Worm (Caenorhabditis elegans) whole organism, young adult: ENCODE data around the gene pigk-1.

Experiments
- B0019.2 ChIP-seq: fragments of 200-800 bp; sonication (Bioruptor generic); conservative IDR thresholded peaks from 2 replicates; pipeline ENCODE4 v1.3.6; 2022; ENCODE audit warnings: missing genetic modification reagents, missing genetic modification characterization, missing compliant biosample characterization
- C06A6.2 ChIP-seq: fragments of 200-800 bp; sonication (Bioruptor generic); conservative IDR thresholded peaks from 2 replicates; pipeline ENCODE4 v1.3.6; 2022; ENCODE audit warnings: missing genetic modification characterization, missing compliant biosample characterization
- D2030.7 ChIP-seq: fragments of 200-800 bp; sonication (Bioruptor generic); IDR thresholded peaks from 2 replicates; pipeline ENCODE4 v1.3.6; 2022; ENCODE audit warnings: missing genetic modification reagents, missing genetic modification characterization, missing compliant biosample characterization
- F23B12.7 ChIP-seq: sonication (generic microtip); optimal IDR thresholded peaks from 2 replicates; lab custom pipeline; 2017; ENCODE audit warnings: missing genetic modification characterization, mild to moderate bottlenecking, missing compliant biosample characterization, antibody characterized with exemption, moderate library complexity; ENCODE audit not compliant: insufficient read depth
- F39B2.1 ChIP-seq: fragments of 200-800 bp; sonication (Bioruptor generic); IDR thresholded peaks from 2 replicates; pipeline ENCODE4 v1.3.6; 2022; ENCODE audit warnings: missing genetic modification reagents, missing genetic modification characterization, missing compliant biosample characterization
- F49E8.2 ChIP-seq: sonication (generic microtip); optimal IDR thresholded peaks from 3 replicates; lab custom pipeline; 2017; ENCODE audit warnings: missing genetic modification characterization, mild to moderate bottlenecking, missing compliant biosample characterization, antibody characterized with exemption, moderate library complexity; ENCODE audit not compliant: insufficient read depth
- Y53F4B.3 ChIP-seq: fragments of 200-800 bp; sonication (Bioruptor generic); IDR thresholded peaks from 2 replicates; pipeline ENCODE4 v1.3.6; 2022; ENCODE audit warnings: missing genetic modification reagents, missing genetic modification characterization, missing compliant biosample characterization
- Y53G8AR.9 ChIP-seq: fragments of 200-800 bp; sonication (Bioruptor generic); conservative IDR thresholded peaks from 2 replicates; pipeline ENCODE4 v1.3.6; 2022; ENCODE audit warnings: missing genetic modification reagents, missing genetic modification characterization, missing compliant biosample characterization
- Y79H2A.3 ChIP-seq: fragments of 200-800 bp; sonication (Bioruptor generic); conservative IDR thresholded peaks from 2 replicates; pipeline ENCODE4 v1.3.6; 2022; ENCODE audit warnings: missing genetic modification reagents, missing genetic modification characterization, missing compliant biosample characterization
- aptf-2 ChIP-seq: fragments of 200-800 bp; sonication (Bioruptor generic); conservative IDR thresholded peaks from 2 replicates; pipeline ENCODE4 v1.3.6; 2022; ENCODE audit warnings: missing genetic modification reagents, missing genetic modification characterization, missing compliant biosample characterization
- atf-7 ChIP-seq: sonication (generic microtip); optimal IDR thresholded peaks from 2 replicates; lab custom pipeline; 2017; ENCODE audit warnings: mild to moderate bottlenecking, missing genetic modification characterization, missing compliant biosample characterization
- bed-2 ChIP-seq: fragments of 200-800 bp; sonication (Bioruptor generic); IDR thresholded peaks from 2 replicates; pipeline ENCODE4 v1.3.6; 2022; ENCODE audit warnings: missing genetic modification reagents, missing genetic modification characterization, missing compliant biosample characterization
- cebp-2 ChIP-seq: fragments of 200-800 bp; sonication (Bioruptor generic); IDR thresholded peaks from 2 replicates; pipeline ENCODE4 v1.3.6; 2022; ENCODE audit warnings: missing genetic modification characterization, missing compliant biosample characterization
- ceh-100 ChIP-seq: fragments of 200-800 bp; sonication (Bioruptor generic); IDR thresholded peaks from 2 replicates; pipeline ENCODE4 v1.3.6; 2022; ENCODE audit warnings: missing genetic modification reagents, missing genetic modification characterization, missing compliant biosample characterization
- ceh-40 ChIP-seq: fragments of 200-800 bp; sonication (Bioruptor generic); IDR thresholded peaks from 2 replicates; pipeline ENCODE4 v1.3.6; 2022; ENCODE audit warnings: missing genetic modification characterization, missing compliant biosample characterization
- ceh-58 ChIP-seq: fragments of 200-800 bp; sonication (Bioruptor generic); IDR thresholded peaks from 2 replicates; pipeline ENCODE4 v1.3.6; 2022; ENCODE audit warnings: missing genetic modification characterization, missing compliant biosample characterization
- ceh-91 ChIP-seq: fragments of 200-800 bp; sonication (Bioruptor generic); IDR thresholded peaks from 2 replicates; pipeline ENCODE4 v1.3.6; 2022; ENCODE audit warnings: missing genetic modification reagents, missing genetic modification characterization, missing compliant biosample characterization
- die-1 ChIP-seq: sonication (generic microtip); optimal IDR thresholded peaks from 2 replicates; lab custom pipeline; 2016; ENCODE audit warnings: missing genotype, mild to moderate bottlenecking, missing genetic modification characterization, missing compliant biosample characterization
- efl-1 ChIP-seq: fragments of 150-350 bp; optimal IDR thresholded peaks from 2 replicates; lab custom pipeline; 2014; ENCODE audit warnings: missing biosample characterization, missing genetic modification reagents, missing genetic modification characterization
- egrh-3 ChIP-seq: fragments of 200-800 bp; sonication (Bioruptor generic); IDR thresholded peaks from 2 replicates; pipeline ENCODE4 v1.3.6; 2022; ENCODE audit warnings: missing genetic modification reagents, missing genetic modification characterization, missing compliant biosample characterization
- fkh-3 ChIP-seq: sonication (generic microtip); optimal IDR thresholded peaks from 2 replicates; lab custom pipeline; 2016; ENCODE audit warnings: mild to moderate bottlenecking, missing genetic modification characterization, missing compliant biosample characterization
- gei-17 ChIP-seq: fragments of 200-800 bp; sonication (Bioruptor generic); optimal IDR thresholded peaks from 2 replicates; lab custom pipeline; 2018; ENCODE audit warnings: mild to moderate bottlenecking, missing genetic modification characterization, missing compliant biosample characterization
- hlh-12 ChIP-seq: sonication (generic microtip); optimal IDR thresholded peaks from 2 replicates; lab custom pipeline; 2016; ENCODE audit warnings: missing genetic modification characterization, missing compliant biosample characterization
- lag-1 ChIP-seq: fragments of 200-800 bp; sonication (Bioruptor generic); IDR thresholded peaks from 2 replicates; pipeline ENCODE4 v1.3.6; 2022; ENCODE audit warnings: missing genetic modification reagents, missing genetic modification characterization, missing compliant biosample characterization
- let-526 ChIP-seq: fragments of 200-800 bp; sonication (Bioruptor generic); IDR thresholded peaks from 2 replicates; pipeline ENCODE4 v1.3.6; 2022; ENCODE audit warnings: missing genetic modification reagents, missing genetic modification characterization, missing compliant biosample characterization
- lin-35 ChIP-seq, 3 experiments: fragments of 150-350 bp in 2 of 3; sonication (generic microtip) in 1 of 3; optimal IDR thresholded peaks; 2 replicates each; lab custom pipeline; 2014 to 2018; ENCODE audit warnings: missing biosample characterization in 3 of 3, missing genetic modification characterization in 3 of 3, missing genetic modification reagents in 3 of 3
- lin-40 ChIP-seq: sonication (generic microtip); optimal IDR thresholded peaks from 2 replicates; lab custom pipeline; 2016; ENCODE audit warnings: missing genetic modification characterization, mild to moderate bottlenecking, missing compliant biosample characterization, missing genotype, missing genetic modification reagents
- lin-54 ChIP-seq: fragments of 200-800 bp; sonication (Bioruptor generic); optimal IDR thresholded peaks from 2 replicates; lab custom pipeline; 2018; ENCODE audit warnings: mild to moderate bottlenecking, missing genetic modification characterization, missing compliant biosample characterization
- madf-10 ChIP-seq: sonication (generic microtip); optimal IDR thresholded peaks from 2 replicates; lab custom pipeline; 2016; ENCODE audit warnings: mild to moderate bottlenecking, missing genetic modification characterization, missing compliant biosample characterization
- madf-8 ChIP-seq: fragments of 200-800 bp; sonication (Bioruptor generic); conservative IDR thresholded peaks from 2 replicates; pipeline ENCODE4 v1.3.6; 2022; ENCODE audit warnings: missing genetic modification reagents, missing genetic modification characterization, missing compliant biosample characterization
- mcd-1 ChIP-seq: fragments of 200-800 bp; sonication (Bioruptor generic); IDR thresholded peaks from 2 replicates; pipeline ENCODE4 v1.3.6; 2022; ENCODE audit warnings: missing genetic modification reagents, missing genetic modification characterization, missing compliant biosample characterization
- mel-28 ChIP-seq: sonication (generic microtip); optimal IDR thresholded peaks from 2 replicates; lab custom pipeline; 2016; ENCODE audit warnings: borderline replicate concordance, mild to moderate bottlenecking, missing genetic modification characterization, missing compliant biosample characterization
- mxl-1 ChIP-seq: sonication (generic microtip); optimal IDR thresholded peaks from 2 replicates; lab custom pipeline; 2016; ENCODE audit warnings: missing genetic modification characterization, missing compliant biosample characterization
- nfya-1 ChIP-seq: sonication (generic microtip); optimal IDR thresholded peaks from 2 replicates; lab custom pipeline; 2017; ENCODE audit warnings: antibody characterized with exemption, missing compliant biosample characterization, missing genetic modification characterization, borderline replicate concordance; ENCODE audit not compliant: insufficient read depth
- nhr-80 ChIP-seq: sonication (generic microtip); optimal IDR thresholded peaks from 2 replicates; lab custom pipeline; 2016; ENCODE audit warnings: missing genetic modification characterization, missing compliant biosample characterization
- nhr-90 ChIP-seq: sonication (generic microtip); optimal IDR thresholded peaks from 2 replicates; lab custom pipeline; 2016; ENCODE audit warnings: missing genotype, mild to moderate bottlenecking, missing genetic modification characterization, missing compliant biosample characterization
- pha-4 ChIP-seq: fragments of 150-350 bp; sonication (generic microtip); optimal IDR thresholded peaks from 2 replicates; lab custom pipeline; 2014; ENCODE audit warnings: missing biosample characterization, missing genetic modification reagents, missing genetic modification characterization
- rec-8 ChIP-seq, 2 experiments: sonication (generic microtip); optimal IDR thresholded peaks; 2 replicates each; lab custom pipeline; 2016; ENCODE audit warnings: mild to moderate bottlenecking in 2 of 2, missing genetic modification characterization in 2 of 2, missing genetic modification reagents in 2 of 2, missing genotype in 2 of 2, missing biosample characterization in 1 of 2, missing compliant biosample characterization in 1 of 2, moderate library complexity in 1 of 2
- sea-2 ChIP-seq: fragments of 200-800 bp; sonication (Bioruptor generic); IDR thresholded peaks from 2 replicates; pipeline ENCODE4 v1.3.6; 2022; ENCODE audit warnings: missing genetic modification characterization, missing compliant biosample characterization
- snpc-1.1 ChIP-seq: sonication (generic microtip); optimal IDR thresholded peaks from 2 replicates; lab custom pipeline; 2017; ENCODE audit warnings: missing genetic modification characterization, mild to moderate bottlenecking, missing compliant biosample characterization, antibody characterized with exemption, moderate library complexity, missing genotype, missing genetic modification reagents; ENCODE audit not compliant: insufficient read depth
- somi-1 ChIP-seq: fragments of 200-800 bp; sonication (Bioruptor generic); optimal IDR thresholded peaks from 2 replicates; lab custom pipeline; 2018; ENCODE audit warnings: mild to moderate bottlenecking, missing genetic modification characterization, missing compliant biosample characterization
- tbx-9 ChIP-seq: sonication (generic microtip); optimal IDR thresholded peaks from 2 replicates; lab custom pipeline; 2016; ENCODE audit warnings: borderline replicate concordance, missing genetic modification characterization, inconsistent platforms, missing compliant biosample characterization
- zim-3 ChIP-seq: sonication (generic microtip); optimal IDR thresholded peaks from 2 replicates; lab custom pipeline; 2017; ENCODE audit warnings: mild to moderate bottlenecking, missing genetic modification characterization, moderate library complexity, missing compliant biosample characterization
- ztf-18 ChIP-seq: sonication (generic microtip); optimal IDR thresholded peaks from 2 replicates; lab custom pipeline; 2016; ENCODE audit warnings: missing genotype, mild to moderate bottlenecking, missing genetic modification characterization, missing compliant biosample characterization
- ztf-22 ChIP-seq: fragments of 200-800 bp; sonication (Bioruptor generic); optimal IDR thresholded peaks from 2 replicates; lab custom pipeline; 2018; ENCODE audit warnings: mild to moderate bottlenecking, missing genetic modification characterization, moderate library complexity, missing compliant biosample characterization
- ztf-25 ChIP-seq: fragments of 200-800 bp; sonication (Bioruptor generic); IDR thresholded peaks from 2 replicates; pipeline ENCODE4 v1.3.6; 2022; ENCODE audit warnings: missing genetic modification reagents, missing genetic modification characterization, missing compliant biosample characterization
- ztf-3 ChIP-seq: fragments of 200-800 bp; sonication (Bioruptor generic); optimal IDR thresholded peaks from 2 replicates; lab custom pipeline; 2018; ENCODE audit warnings: mild to moderate bottlenecking, missing genetic modification characterization, missing compliant biosample characterization
- ztf-6 ChIP-seq: fragments of 200-800 bp; sonication (Bioruptor generic); IDR thresholded peaks from 2 replicates; pipeline ENCODE4 v1.3.6; 2022; ENCODE audit warnings: missing genetic modification reagents, missing genetic modification characterization, missing compliant biosample characterization

Gene pigk-1

DNA sequence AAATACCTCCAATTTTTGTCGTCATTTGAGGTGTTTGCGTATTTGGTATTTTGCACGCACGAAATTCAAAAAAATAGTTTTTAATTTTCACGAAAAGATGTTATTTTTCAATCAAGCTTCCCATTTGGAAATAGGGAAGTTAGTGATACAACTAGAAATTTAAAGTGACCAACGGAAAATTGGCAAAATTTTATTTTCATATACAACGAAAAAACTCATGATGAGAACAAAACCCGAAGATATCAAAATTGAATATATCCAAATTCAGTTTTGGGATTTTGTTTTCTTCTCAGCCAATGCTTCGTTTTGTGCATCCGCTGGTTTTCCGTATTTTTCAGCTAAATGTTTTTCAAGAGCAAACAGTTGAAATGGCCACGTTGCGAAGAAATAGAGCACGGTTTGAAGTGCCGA, 36.1 kb upstream of the pigk-1 start:
- TF ChIP-seq atf-7 (tag; lab: Kevin White, UChicago), result peak; percentile 46
- TF ChIP-seq mel-28 (tag; lab: Kevin White, UChicago), result no peak
- peak; percentile 24 for TF ChIP-seq nhr-90 (tag; lab: Kevin White, UChicago)
- no peak for TF ChIP-seq ztf-3 (GFP tag; lab: Kevin White, UChicago)
- TF ChIP-seq mxl-1 (tag; lab: Kevin White, UChicago), result peak; percentile 72
- TF ChIP-seq madf-10 (tag; lab: Kevin White, UChicago), result no peak
- no peak; the same call in 1 of the 2 replicates for TF ChIP-seq cebp-2 (GFP tag; lab: Robert Waterston, UW)
- no peak for TF ChIP-seq ztf-18 (tag; lab: Kevin White, UChicago)
- TF ChIP-seq nhr-80 (tag; lab: Kevin White, UChicago), result no peak
- TF ChIP-seq C06A6.2 (GFP tag; lab: Robert Waterston, UW), result no peak
- TF ChIP-seq somi-1 (GFP tag; lab: Kevin White, UChicago), result no peak
- no peak for TF ChIP-seq F39B2.1
- TF ChIP-seq die-1 (tag; lab: Kevin White, UChicago), result peak; percentile 35
- no peak for TF ChIP-seq gei-17
- TF ChIP-seq nfya-1 (tag; lab: Kevin White, UChicago), result no peak
- no peak for TF ChIP-seq aptf-2 (GFP tag; lab: Robert Waterston, UW)
- no peak for TF ChIP-seq Y53F4B.3 (GFP tag; lab: Robert Waterston, UW)
- TF ChIP-seq tbx-9 (tag; lab: Kevin White, UChicago), result no peak
- no peak for TF ChIP-seq lin-40 (tag; lab: Kevin White, UChicago)
- peak; percentile 94 for TF ChIP-seq F49E8.2 (tag; lab: Kevin White, UChicago)
- no peak; the same call in 1 of the 2 replicates for TF ChIP-seq Y53G8AR.9 (GFP tag; lab: Robert Waterston, UW)
- no peak for TF ChIP-seq ceh-58
- TF ChIP-seq fkh-3 (tag; lab: Kevin White, UChicago), result peak; percentile 57
- TF ChIP-seq F23B12.7 (tag; lab: Kevin White, UChicago), result no peak
- no peak for TF ChIP-seq ztf-22
- no peak for TF ChIP-seq madf-8 (GFP tag; lab: Robert Waterston, UW)
- 0 out of 2 replicates have a peak, but pooled peaks have one; percentile 14 for TF ChIP-seq ceh-40 (GFP tag; lab: Robert Waterston, UW)
- TF ChIP-seq hlh-12 (tag; lab: Kevin White, UChicago), result no peak
- TF ChIP-seq ceh-100 (GFP tag; lab: Robert Waterston, UW), result peak; percentile 20; the same call in 1 of the 2 replicates
- no peak for TF ChIP-seq pha-4
- no peak for TF ChIP-seq B0019.2 (GFP tag; lab: Robert Waterston, UW)
- no peak for TF ChIP-seq lag-1 (GFP tag; lab: Robert Waterston, UW)
- TF ChIP-seq ceh-91, result no peak
- no peak for TF ChIP-seq ztf-25 (GFP tag; lab: Robert Waterston, UW)
- TF ChIP-seq snpc-1.1 (tag; lab: Kevin White, UChicago), result peak; percentile 28
- TF ChIP-seq bed-2 (GFP tag; lab: Robert Waterston, UW), result no peak
- no peak for TF ChIP-seq let-526 (GFP tag; lab: Robert Waterston, UW)
- TF ChIP-seq Y79H2A.3, result 0 out of 2 replicates have a peak, but pooled peaks have one; percentile 39
- no peak for TF ChIP-seq sea-2 (GFP tag; lab: Robert Waterston, UW)
- TF ChIP-seq efl-1 (GFP tag; lab: Kevin White, UChicago), result no peak
- TF ChIP-seq ztf-6, result no peak
- TF ChIP-seq zim-3 (tag; lab: Kevin White, UChicago), result peak; percentile 75
- no peak for TF ChIP-seq egrh-3 (GFP tag; lab: Robert Waterston, UW)
- TF ChIP-seq lin-54 (GFP tag; lab: Kevin White, UChicago), result peak; percentile 46
- TF ChIP-seq D2030.7 (GFP tag; lab: Robert Waterston, UW), result peak; percentile 33; the same call in 1 of the 2 replicates
- no peak for TF ChIP-seq mcd-1 (GFP tag; lab: Robert Waterston, UW)
- TF ChIP-seq lin-35 (GFP tag; optimal IDR thresholded peaks at IDR 0.05; lab: Kevin White, UChicago), result peak in 1 of 3 experiments; percentile 47
- TF ChIP-seq rec-8 (tag; optimal IDR thresholded peaks at IDR 0.05; lab: Kevin White, UChicago), result peak in 1 of 2 experiments; percentile 53
